Fruit fly (Drosophila melanogaster): ENCODE results near the gene CG32579.

CG32579 gene

dm6 chrX:16278783-16279182 is 44.3 kb upstream of the CG32579 start (continued):
- TF ChIP-seq MBD-R2 (GFP tag; IDR thresholded peaks at IDR 0.05) (peak; percentile 40; the same call in 1 of the 2 replicates), Opbp (GFP tag; IDR thresholded peaks at IDR 0.05; ENCODE audit: partially characterized antibody) (no peak), CG9727 (GFP tag; optimal IDR thresholded peaks at IDR 0.05) (peak; percentile 80), CG6272 (GFP tag; IDR thresholded peaks at IDR 0.05) (peak; percentile 46), otp (GFP tag; IDR thresholded peaks at IDR 0.05) (peak; percentile 84; the same call in 2 of the 3 replicates), CG14014 (GFP tag; IDR thresholded peaks at IDR 0.05) (peak; percentile 70), CG4854 (GFP tag; optimal IDR thresholded peaks at IDR 0.05) (no peak), aop (GFP tag; IDR thresholded peaks at IDR 0.05) (no peak), bowl (GFP tag; IDR thresholded peaks at IDR 0.05) (peak; percentile 43), Asciz (GFP tag; optimal IDR thresholded peaks at IDR 0.05) (peak; percentile 82), CG8765 (GFP tag; IDR thresholded peaks at IDR 0.05) (peak; percentile 79), BtbVII (GFP tag; optimal IDR thresholded peaks at IDR 0.05) (peak; percentile 73), sc (optimal IDR thresholded peaks at IDR 0.05) (no peak), sc (GFP tag; optimal IDR thresholded peaks at IDR 0.05) (peak; percentile 68)

dm6 chrX:16279340-16279941 is 43.6 kb upstream of the CG32579 start:
- TF ChIP-seq CG16813 (GFP tag; IDR thresholded peaks at IDR 0.05; ENCODE audit: partially characterized antibody): peak; percentile 56; the same call in 2 of the 3 replicates
- TF ChIP-seq chn (GFP tag; optimal IDR thresholded peaks at IDR 0.05): peak; percentile 73
- no peak for TF ChIP-seq zf30C (GFP tag; optimal IDR thresholded peaks at IDR 0.05)
- TF ChIP-seq Chrac-16 (GFP tag; optimal IDR thresholded peaks at IDR 0.05): peak; percentile 74
- TF ChIP-seq fd96Cb (tag; optimal IDR thresholded peaks at IDR 0.05): peak; percentile 85
- TF ChIP-seq CG10654 (GFP tag; optimal IDR thresholded peaks at IDR 0.05): peak; percentile 73
- TF ChIP-seq CG16815 (GFP tag; optimal IDR thresholded peaks at IDR 0.05): peak; percentile 82
- peak; percentile 43 for TF ChIP-seq Jarid2 (GFP tag; optimal IDR thresholded peaks at IDR 0.05)
- peak; percentile 89 for TF ChIP-seq CG9215 (GFP tag; IDR thresholded peaks at IDR 0.05)
- peak; percentile 70 for TF ChIP-seq CG43689 (GFP tag; IDR thresholded peaks at IDR 0.05)
- TF ChIP-seq CG15479 (GFP tag; optimal IDR thresholded peaks at IDR 0.05): no peak
- TF ChIP-seq CG17385 (GFP tag; optimal IDR thresholded peaks at IDR 0.05): peak; percentile 59
- TF ChIP-seq CG3281 (GFP tag; optimal IDR thresholded peaks at IDR 0.05): peak; percentile 67
- TF ChIP-seq hb (GFP tag; IDR thresholded peaks at IDR 0.05; ENCODE audit: partially characterized antibody): no peak
- TF ChIP-seq da (GFP tag; optimal IDR thresholded peaks at IDR 0.05): peak; percentile 39
- TF ChIP-seq sima (GFP tag; optimal IDR thresholded peaks at IDR 0.05): no peak
- peak in 1 of 2 experiments; percentile 56 for TF ChIP-seq Eip74EF (GFP tag; optimal IDR thresholded peaks at IDR 0.05)
- peak; percentile 86 for TF ChIP-seq CG8944 (GFP tag; optimal IDR thresholded peaks at IDR 0.05)
- TF ChIP-seq CG5180 (GFP tag; optimal IDR thresholded peaks at IDR 0.05): peak; percentile 54
- TF ChIP-seq CG6683 (GFP tag; optimal IDR thresholded peaks at IDR 0.05): peak; percentile 21
- TF ChIP-seq al (GFP tag; IDR thresholded peaks at IDR 0.05): peak; percentile 83
- peak; percentile 32 for TF ChIP-seq kay (GFP tag; optimal IDR thresholded peaks at IDR 0.05)
- TF ChIP-seq CG13123 (GFP tag; optimal IDR thresholded peaks at IDR 0.05): peak; percentile 56
- TF ChIP-seq fru (optimal IDR thresholded peaks at IDR 0.05): no peak
- no peak for TF ChIP-seq stwl (tag; optimal IDR thresholded peaks at IDR 0.05)
- TF ChIP-seq CG13287 (GFP tag; IDR thresholded peaks at IDR 0.05; ENCODE audit: partially characterized antibody): no peak
- peak; percentile 87 for TF ChIP-seq CG14050 (GFP tag; IDR thresholded peaks at IDR 0.05)
- peak; percentile 19 for TF ChIP-seq B-H2 (GFP tag; optimal IDR thresholded peaks at IDR 0.05)
- 0 out of 3 replicates have a peak, but pooled peaks have one; percentile 11 for TF ChIP-seq vnd (GFP tag; IDR thresholded peaks at IDR 0.05; ENCODE audit: partially characterized antibody)
- TF ChIP-seq BEAF-32 (GFP tag; optimal IDR thresholded peaks at IDR 0.05): no peak
- peak; percentile 50 for TF ChIP-seq salm (tag; optimal IDR thresholded peaks at IDR 0.05)
- TF ChIP-seq CG2116 (GFP tag; optimal IDR thresholded peaks at IDR 0.05): peak; percentile 21
- TF ChIP-seq MTF-1 (GFP tag; optimal IDR thresholded peaks at IDR 0.05; ENCODE audit: borderline replicate concordance): peak; percentile 12
- TF ChIP-seq rib (GFP tag; IDR thresholded peaks at IDR 0.05): peak; percentile 64
- peak; percentile 83 for TF ChIP-seq Xbp1 (GFP tag; optimal IDR thresholded peaks at IDR 0.05)
